Fruit fly (Drosophila melanogaster) whole organism, pupa: Measurements from ENCODE around the gene CG42676.

Experiments
- CG10348 ChIP-seq: fragments of 200-800 bp; sonication (Bioruptor generic); IDR thresholded peaks from 2 replicates; pipeline ENCODE4 v1.3.6; 2022; ENCODE audit warnings: missing biosample characterization, missing genetic modification characterization
- CG12605 ChIP-seq: fragments of 200-800 bp; sonication (Bioruptor generic); IDR thresholded peaks from 2 replicates; pipeline ENCODE4 v1.3.6; 2022; ENCODE audit warnings: missing biosample characterization, missing genetic modification characterization
- CG13204 ChIP-seq: fragments of 200-800 bp; sonication (Bioruptor generic); optimal IDR thresholded peaks from 2 replicates; lab custom pipeline; 2018; ENCODE audit warnings: missing biosample characterization, mild to moderate bottlenecking, missing genetic modification characterization, moderate library complexity
- CG14655 ChIP-seq: fragments of 200-800 bp; sonication (Bioruptor generic); optimal IDR thresholded peaks from 3 replicates; lab custom pipeline; 2017; ENCODE audit warnings: mild to moderate bottlenecking, missing biosample characterization, missing genetic modification reagents, missing genetic modification characterization
- CG15710 ChIP-seq: fragments of 200-800 bp; sonication (Bioruptor generic); optimal IDR thresholded peaks from 2 replicates; lab custom pipeline; 2018; ENCODE audit warnings: missing biosample characterization, mild to moderate bottlenecking, missing genetic modification characterization, moderate library complexity
- CG17806 ChIP-seq: fragments of 200-800 bp; sonication (Bioruptor generic); optimal IDR thresholded peaks from 2 replicates; lab custom pipeline; 2018; ENCODE audit warnings: missing biosample characterization, mild to moderate bottlenecking, missing genetic modification characterization, moderate library complexity
- CG32121 ChIP-seq: fragments of 200-800 bp; sonication (Bioruptor generic); IDR thresholded peaks from 2 replicates; pipeline ENCODE4 v1.3.6; 2022; ENCODE audit warnings: missing biosample characterization, missing genetic modification characterization
- CG34367 ChIP-seq: fragments of 200-800 bp; sonication (Bioruptor generic); optimal IDR thresholded peaks from 2 replicates; lab custom pipeline; 2018; ENCODE audit warnings: missing biosample characterization, mild to moderate bottlenecking, missing genetic modification characterization
- CG4496 ChIP-seq: fragments of 200-800 bp; sonication (Bioruptor generic); IDR thresholded peaks from 3 replicates; pipeline ENCODE4 v1.3.6; 2022; ENCODE audit warnings: missing biosample characterization, missing genetic modification characterization
- CG8159 ChIP-seq: fragments of 200-800 bp; sonication (Bioruptor generic); optimal IDR thresholded peaks from 3 replicates; lab custom pipeline; 2018; ENCODE audit warnings: missing biosample characterization, mild to moderate bottlenecking, missing genetic modification characterization, moderate library complexity
- CG8301 ChIP-seq: fragments of 200-800 bp; sonication (Bioruptor generic); optimal IDR thresholded peaks from 2 replicates; lab custom pipeline; 2018; ENCODE audit warnings: missing biosample characterization, mild to moderate bottlenecking, missing genetic modification characterization
- CG9948 ChIP-seq: fragments of 200-800 bp; sonication (Bioruptor generic); optimal IDR thresholded peaks from 2 replicates; lab custom pipeline; 2018; ENCODE audit warnings: missing biosample characterization, mild to moderate bottlenecking, missing genetic modification characterization, moderate library complexity
- D1 ChIP-seq: fragments of 200-800 bp; sonication (Bioruptor generic); optimal IDR thresholded peaks from 2 replicates; lab custom pipeline; 2018; ENCODE audit warnings: missing biosample characterization, mild to moderate bottlenecking, missing genetic modification characterization, moderate library complexity
- EcR ChIP-seq: fragments of 200-800 bp; sonication (Bioruptor generic); optimal IDR thresholded peaks from 3 replicates; lab custom pipeline; 2019; ENCODE audit warnings: missing biosample characterization, missing genetic modification characterization, mild to moderate bottlenecking, moderate library complexity, missing genetic modification reagents
- Ets98B ChIP-seq: fragments of 200-800 bp; sonication (Bioruptor generic); IDR thresholded peaks from 2 replicates; pipeline ENCODE4 v1.3.6; 2022; ENCODE audit warnings: missing biosample characterization, missing genetic modification characterization
- Pif1A ChIP-seq: fragments of 200-800 bp; sonication (Bioruptor generic); optimal IDR thresholded peaks from 3 replicates; lab custom pipeline; 2016; ENCODE audit warnings: missing biosample characterization, missing genetic modification characterization
- Pif1B ChIP-seq: fragments of 200-800 bp; sonication (Bioruptor generic); optimal IDR thresholded peaks from 3 replicates; lab custom pipeline; 2016; ENCODE audit warnings: missing biosample characterization, missing genetic modification characterization
- Snoo ChIP-seq: fragments of 200-800 bp; sonication (Bioruptor generic); optimal IDR thresholded peaks from 3 replicates; lab custom pipeline; 2017; ENCODE audit warnings: missing biosample characterization, mild to moderate bottlenecking, missing genetic modification characterization, inconsistent platforms
- fd96Ca ChIP-seq: fragments of 200-800 bp; sonication (Bioruptor generic); IDR thresholded peaks from 3 replicates; pipeline ENCODE4 v1.3.6; 2022; ENCODE audit warnings: missing biosample characterization, missing genetic modification characterization
- gl ChIP-seq: fragments of 200-800 bp; sonication (Bioruptor generic); optimal IDR thresholded peaks from 2 replicates; lab custom pipeline; 2018; ENCODE audit warnings: missing biosample characterization, mild to moderate bottlenecking, missing genetic modification characterization
- rn ChIP-seq: fragments of 200-800 bp; sonication (Bioruptor generic); IDR thresholded peaks from 2 replicates; pipeline ENCODE4 v1.3.6; 2022; ENCODE audit warnings: missing biosample characterization, missing genetic modification characterization

The CG42676 gene

DNA sequence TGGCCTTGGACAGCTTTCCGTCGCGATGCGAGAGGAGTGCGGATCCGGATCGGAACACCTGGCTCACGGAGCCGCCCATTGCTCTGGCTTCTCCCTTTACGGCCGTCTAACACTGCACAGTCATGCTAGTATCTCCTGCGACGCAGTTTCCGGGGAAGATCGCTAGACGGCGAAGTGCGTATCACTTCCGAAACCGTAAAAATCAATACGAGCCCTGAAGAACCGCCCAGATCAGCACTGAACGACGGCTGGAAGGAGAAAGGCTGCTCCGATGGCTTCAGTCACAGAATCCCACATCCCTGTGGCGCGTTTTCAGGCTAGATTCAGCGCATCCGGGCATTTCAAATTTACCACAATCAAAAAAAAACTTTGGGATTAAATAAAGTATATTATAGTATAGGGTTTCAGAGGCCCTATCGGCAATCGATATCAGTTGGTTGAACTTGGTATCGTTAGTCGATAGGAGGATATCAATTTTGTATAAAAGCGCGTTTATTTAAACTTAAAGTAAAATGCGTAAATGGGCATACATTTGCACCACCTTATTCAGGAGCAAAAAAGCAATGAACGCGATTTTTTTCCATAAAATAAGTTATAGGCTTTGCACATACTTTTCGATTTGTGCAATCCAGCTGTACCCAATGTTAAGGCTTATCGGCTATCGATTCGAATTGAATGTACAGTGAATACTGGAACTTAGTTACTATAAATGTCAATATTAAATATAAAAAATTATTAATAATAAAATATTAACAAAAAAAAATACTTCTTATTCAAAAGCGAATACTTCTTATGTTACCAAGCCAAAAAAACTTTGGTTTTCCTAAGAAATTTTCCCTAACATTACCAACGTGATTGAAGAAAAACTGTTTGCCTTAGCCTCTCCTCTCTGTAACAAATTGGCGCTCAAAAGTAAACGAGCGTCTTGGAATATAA lies 27.9 kb upstream of the CG42676 start, which contains the start of the genes CG13933 and PolD2:
CG13933 (minus strand) TSS at position 435 of the 936 bp plus-strand sequence.
PolD2 (plus strand) TSS at position 921 of the 936 bp plus-strand sequence.
- peak; percentile 86 for TF ChIP-seq fd96Ca
- TF ChIP-seq D1 = no peak
- peak; percentile 5 for TF ChIP-seq gl (tag; lab: Kevin White, UChicago)
- no peak for TF ChIP-seq EcR
- TF ChIP-seq Ets98B (GFP tag; lab: Robert Waterston, UW) = peak; percentile 97
- TF ChIP-seq Pif1B = peak; percentile 95
- TF ChIP-seq rn (GFP tag; lab: Robert Waterston, UW) = peak; percentile 90
- peak; percentile 97 for TF ChIP-seq CG34367 (tag; lab: Kevin White, UChicago)
- TF ChIP-seq CG17806 (tag; lab: Kevin White, UChicago) = peak; percentile 92
- TF ChIP-seq Snoo (tag; lab: Kevin White, UChicago) = no peak
- peak; percentile 94 for TF ChIP-seq CG10348 (GFP tag; lab: Robert Waterston, UW)
- peak; percentile 97 for TF ChIP-seq CG32121
- TF ChIP-seq CG12605 (GFP tag; lab: Robert Waterston, UW) = peak; percentile 87
- no peak for TF ChIP-seq CG8301 (tag; lab: Kevin White, UChicago)
- TF ChIP-seq CG15710 = peak; percentile 99
- peak; percentile 91 for TF ChIP-seq CG8159 (tag; lab: Kevin White, UChicago)
- no peak for TF ChIP-seq Pif1A (GFP tag; lab: Kevin White, UChicago)
- peak; percentile 82 for TF ChIP-seq CG9948 (tag; lab: Kevin White, UChicago)
- TF ChIP-seq CG14655 (GFP tag; lab: Kevin White, UChicago) = no peak
- TF ChIP-seq CG13204 (GFP tag; lab: Kevin White, UChicago) = no peak
- peak; percentile 98 for TF ChIP-seq CG4496
- TF ChIP-seq, all 21 proteins: peak for 14

DNA sequence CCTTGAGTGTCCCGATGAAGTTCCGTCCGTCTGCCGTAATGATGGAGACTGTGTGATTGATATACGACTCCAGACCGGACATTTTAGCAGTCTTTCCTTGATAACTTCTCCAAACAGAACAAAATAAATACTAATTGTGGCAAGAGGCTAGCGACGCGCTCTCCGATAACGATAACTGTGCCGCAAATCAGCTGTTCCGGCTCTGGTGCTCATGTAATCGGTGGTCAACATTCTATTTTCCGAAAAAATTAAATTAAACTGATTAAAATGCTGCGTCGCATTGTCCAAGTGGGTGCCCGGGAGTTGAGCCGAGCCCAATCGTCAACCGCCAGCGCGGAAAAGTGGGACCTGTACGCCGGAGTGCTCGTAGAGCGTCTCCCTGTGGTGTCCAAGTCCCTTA lies 25.7 kb upstream of the CG42676 start, which contains the start of the genes CG2021 and mRpL46:
CG2021 (minus strand) TSS at position 163 of the 400 bp plus-strand sequence.
mRpL46 (plus strand) TSS at position 191 of the 400 bp plus-strand sequence.
- TF ChIP-seq CG13204 (GFP tag; lab: Kevin White, UChicago) (no peak), CG8159 (tag; lab: Kevin White, UChicago) (no peak), CG15710 (no peak), CG10348 (GFP tag; lab: Robert Waterston, UW) (no peak), Ets98B (GFP tag; lab: Robert Waterston, UW) (no peak), fd96Ca (no peak), CG4496 (no peak), Pif1B (no peak)

dm6 chr3L:1784092-1784491 lies 18.8 kb upstream of the CG42676 start:
- no peak for TF ChIP-seq CG8159 (tag; lab: Kevin White, UChicago)
- no peak for TF ChIP-seq gl (tag; lab: Kevin White, UChicago)
- no peak for TF ChIP-seq CG17806 (tag; lab: Kevin White, UChicago)
- TF ChIP-seq D1 = no peak
- TF ChIP-seq EcR = no peak
- TF ChIP-seq CG10348 (GFP tag; lab: Robert Waterston, UW) = no peak
- no peak for TF ChIP-seq CG4496
- TF ChIP-seq CG32121 = no peak
- no peak for TF ChIP-seq fd96Ca
- TF ChIP-seq Ets98B (GFP tag; lab: Robert Waterston, UW) = no peak
- TF ChIP-seq CG34367 (tag; lab: Kevin White, UChicago) = no peak
- TF ChIP-seq CG12605 (GFP tag; lab: Robert Waterston, UW) = no peak
- no peak for TF ChIP-seq CG14655 (GFP tag; lab: Kevin White, UChicago)
- no peak for TF ChIP-seq CG13204 (GFP tag; lab: Kevin White, UChicago)
- TF ChIP-seq Pif1A (GFP tag; lab: Kevin White, UChicago) = no peak
- no peak for TF ChIP-seq CG9948 (tag; lab: Kevin White, UChicago)
- no peak for TF ChIP-seq rn (GFP tag; lab: Robert Waterston, UW)
- TF ChIP-seq Pif1B = no peak
- TF ChIP-seq CG8301 (tag; lab: Kevin White, UChicago) = no peak

DNA sequence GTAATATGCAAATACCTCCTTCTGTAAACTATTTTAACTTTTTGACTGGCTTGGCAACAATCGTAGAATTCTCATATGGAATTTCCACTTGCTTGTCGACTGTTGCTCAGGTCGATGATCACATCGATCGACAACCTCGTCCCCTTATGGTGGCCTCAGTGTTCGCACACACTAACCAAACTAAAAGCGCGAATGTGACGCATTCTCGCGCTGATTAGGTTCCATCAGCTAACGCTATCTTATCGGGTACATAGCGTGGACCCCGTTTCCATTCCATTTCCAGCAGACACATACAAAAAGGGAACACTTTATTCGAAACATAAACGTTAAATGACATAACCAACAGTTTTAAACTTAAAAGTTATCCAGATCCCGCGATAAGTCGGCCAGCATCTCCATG lies 13.6 kb upstream of the CG42676 start:
- TF ChIP-seq EcR (peak; percentile 33), CG17806 (tag; lab: Kevin White, UChicago) (no peak)

- no peak for TF ChIP-seq CG9948 (tag; lab: Kevin White, UChicago)
- TF ChIP-seq CG12605 (GFP tag; lab: Robert Waterston, UW) = peak; percentile 50; the same call in 1 of the 2 replicates
- no peak for TF ChIP-seq D1
- TF ChIP-seq Snoo (tag; lab: Kevin White, UChicago) = no peak
- TF ChIP-seq Ets98B (GFP tag; lab: Robert Waterston, UW) = no peak; the same call in 1 of the 2 replicates
- peak; percentile 20; the same call in 1 of the 3 replicates for TF ChIP-seq fd96Ca
- peak; percentile 9; the same call in 1 of the 2 replicates for TF ChIP-seq CG32121
- no peak for TF ChIP-seq Pif1B
- TF ChIP-seq CG15710 = no peak
- TF ChIP-seq EcR = peak; percentile 64
- no peak for TF ChIP-seq CG34367 (tag; lab: Kevin White, UChicago)
- TF ChIP-seq gl (tag; lab: Kevin White, UChicago) = no peak
- TF ChIP-seq CG10348 (GFP tag; lab: Robert Waterston, UW) = no peak
- TF ChIP-seq CG8301 (tag; lab: Kevin White, UChicago) = no peak
- TF ChIP-seq CG14655 (GFP tag; lab: Kevin White, UChicago) = no peak
- 0 out of 2 replicates have a peak, but pooled peaks have one; percentile 17 for TF ChIP-seq rn (GFP tag; lab: Robert Waterston, UW)
- TF ChIP-seq Pif1A (GFP tag; lab: Kevin White, UChicago) = no peak
- no peak for TF ChIP-seq CG13204 (GFP tag; lab: Kevin White, UChicago)
- peak; percentile 30; the same call in 1 of the 3 replicates for TF ChIP-seq CG4496
These were observed 8.6 kb upstream of the CG42676 start for dm6 chr3L:1794164-1794942.
